Fruit fly (Drosophila melanogaster) whole organism, embryonic: ENCODE data around the gene CG32369.
A peak's percentile ranks its signal among the peaks of the same experiment; 100 is the strongest.

ENCODE experiments used
- ATbp ChIP-seq: fragments of 200-800 bp; sonication (Bioruptor generic); optimal IDR thresholded peaks from 2 replicates; lab custom pipeline; 2017; ENCODE audit warnings: missing biosample characterization, mild to moderate bottlenecking, missing genetic modification characterization, missing genetic modification reagents
- C15 ChIP-seq: fragments of 200-800 bp; sonication (Bioruptor generic); IDR thresholded peaks from 3 replicates; pipeline ENCODE4 v1.3.6; 2022; ENCODE audit warnings: missing biosample characterization, missing genetic modification characterization
- CG10274 ChIP-seq: fragments of 200-800 bp; sonication (Bioruptor generic); optimal IDR thresholded peaks from 3 replicates; lab custom pipeline; 2017; ENCODE audit warnings: missing biosample characterization, mild to moderate bottlenecking, missing genetic modification characterization
- CG10979 ChIP-seq: fragments of 200-800 bp; sonication (Bioruptor generic); optimal IDR thresholded peaks from 2 replicates; lab custom pipeline; 2018; ENCODE audit warnings: missing biosample characterization, mild to moderate bottlenecking, missing genetic modification characterization, moderate library complexity
- CG11093 ChIP-seq: fragments of 200-800 bp; sonication (Bioruptor generic); IDR thresholded peaks from 3 replicates; pipeline ENCODE4 v1.3.6; 2022; ENCODE audit warnings: missing biosample characterization, missing genetic modification characterization
- CG11456 ChIP-seq: fragments of 200-800 bp; sonication (Bioruptor generic); IDR thresholded peaks from 3 replicates; pipeline ENCODE4 v1.3.6; 2022; ENCODE audit warnings: missing biosample characterization, missing genetic modification characterization
- CG13424 ChIP-seq: fragments of 200-800 bp; sonication (Bioruptor generic); optimal IDR thresholded peaks from 2 replicates; lab custom pipeline; 2019; ENCODE audit warnings: missing biosample characterization, mild to moderate bottlenecking, missing genetic modification characterization, moderate library complexity
- CG14667 ChIP-seq: fragments of 200-800 bp; sonication (Bioruptor generic); IDR thresholded peaks from 2 replicates; pipeline ENCODE4 v1.3.6; 2022; ENCODE audit warnings: missing biosample characterization, missing genetic modification characterization
- CG15479 ChIP-seq: fragments of 200-800 bp; sonication (Bioruptor generic); optimal IDR thresholded peaks from 3 replicates; lab custom pipeline; 2019; ENCODE audit warnings: missing biosample characterization, mild to moderate bottlenecking, missing genetic modification characterization, moderate library complexity
- CG16813 ChIP-seq: fragments of 200-800 bp; sonication (Bioruptor generic); IDR thresholded peaks from 3 replicates; pipeline ENCODE4 v1.3.6; 2022; ENCODE audit warnings: missing biosample characterization, missing genetic modification characterization; ENCODE audit not compliant: partially characterized antibody
- CG17829 ChIP-seq: fragments of 200-800 bp; optimal IDR thresholded peaks from 2 replicates; lab custom pipeline; 2019; ENCODE audit warnings: missing biosample characterization, mild to moderate bottlenecking, missing genetic modification characterization, moderate library complexity
- CG2678 ChIP-seq: fragments of 200-800 bp; sonication (Bioruptor generic); optimal IDR thresholded peaks from 3 replicates; lab custom pipeline; 2019; ENCODE audit warnings: missing biosample characterization, mild to moderate bottlenecking, missing genetic modification characterization, moderate library complexity
- CG2875 ChIP-seq: fragments of 200-800 bp; sonication (Bioruptor generic); optimal IDR thresholded peaks from 2 replicates; lab custom pipeline; 2017; ENCODE audit warnings: missing biosample characterization, mild to moderate bottlenecking, missing genetic modification characterization, missing genetic modification reagents
- CG31388 ChIP-seq: fragments of 200-800 bp; sonication (Bioruptor generic); optimal IDR thresholded peaks from 2 replicates; lab custom pipeline; 2016; ENCODE audit warnings: missing biosample characterization, missing genetic modification characterization
- CG34224 ChIP-seq: fragments of 200-800 bp; sonication (Bioruptor generic); IDR thresholded peaks from 3 replicates; pipeline ENCODE4 v1.3.6; 2022; ENCODE audit warnings: missing biosample characterization, missing genetic modification characterization; ENCODE audit not compliant: partially characterized antibody
- CG34376 ChIP-seq: fragments of 200-800 bp; sonication (Bioruptor generic); optimal IDR thresholded peaks from 2 replicates; lab custom pipeline; 2018; ENCODE audit warnings: missing biosample characterization, mild to moderate bottlenecking, missing genetic modification characterization
- CG5180 ChIP-seq: fragments of 200-800 bp; sonication (Bioruptor generic); optimal IDR thresholded peaks from 3 replicates; lab custom pipeline; 2017; ENCODE audit warnings: missing biosample characterization, missing genetic modification characterization, mild to moderate bottlenecking, moderate library complexity, missing genetic modification reagents
- CG6272 ChIP-seq: fragments of 200-800 bp; sonication (Bioruptor generic); IDR thresholded peaks from 2 replicates; pipeline ENCODE4 v1.3.6; 2022; ENCODE audit warnings: missing biosample characterization, missing genetic modification characterization
- CG6854 ChIP-seq: fragments of 200-800 bp; sonication (Bioruptor generic); optimal IDR thresholded peaks from 3 replicates; lab custom pipeline; 2017; ENCODE audit warnings: missing biosample characterization, mild to moderate bottlenecking, missing genetic modification characterization
- CG7271 ChIP-seq: fragments of 200-800 bp; sonication (Bioruptor generic); optimal IDR thresholded peaks from 2 replicates; lab custom pipeline; 2018; ENCODE audit warnings: missing biosample characterization, mild to moderate bottlenecking, missing genetic modification characterization, moderate library complexity
- CG8290 ChIP-seq, 3 experiments: fragments of 200-800 bp; sonication (Bioruptor generic); optimal IDR thresholded peaks; 2 replicates each; lab custom pipeline; 2016 to 2019; ENCODE audit warnings: missing biosample characterization in 3 of 3, missing genetic modification characterization in 3 of 3, mild to moderate bottlenecking in 2 of 3, moderate library complexity in 1 of 3
- D ChIP-seq, 2 experiments: fragments of 200-800 bp in 1 of 2; fragments of >200 bp in 1 of 2; sonication (Bioruptor generic) in 1 of 2; optimal IDR thresholded peaks; 2 replicates in 1 of 2; 3 replicates in 1 of 2; lab custom pipeline; 2017; ENCODE audit warnings: mild to moderate bottlenecking in 1 of 2, missing biosample characterization in 1 of 2, missing genetic modification characterization in 1 of 2, missing genetic modification reagents in 1 of 2
- Dll ChIP-seq: fragments of 200-800 bp; sonication (Bioruptor generic); IDR thresholded peaks from 4 replicates; pipeline ENCODE4 v1.3.6; 2022; ENCODE audit warnings: missing biosample characterization, missing genetic modification characterization; ENCODE audit not compliant: partially characterized antibody
- Doc3 ChIP-seq: fragments of 200-800 bp; sonication (Bioruptor generic); IDR thresholded peaks from 3 replicates; pipeline ENCODE4 v1.3.6; 2022; ENCODE audit warnings: missing biosample characterization, missing genetic modification characterization; ENCODE audit not compliant: partially characterized antibody
- Hr39 ChIP-seq: fragments of >200 bp; optimal IDR thresholded peaks from 2 replicates; lab custom pipeline; 2017
- NC2β ChIP-seq: fragments of 200-800 bp; sonication (Bioruptor generic); optimal IDR thresholded peaks from 2 replicates; lab custom pipeline; 2016; ENCODE audit warnings: missing biosample characterization, missing genetic modification characterization
- Rx ChIP-seq: fragments of 200-800 bp; sonication (Bioruptor generic); IDR thresholded peaks from 2 replicates; pipeline ENCODE4 v1.3.6; 2022; ENCODE audit warnings: missing biosample characterization, missing genetic modification characterization
- Sin3A ChIP-seq: fragments of >200 bp; optimal IDR thresholded peaks from 2 replicates; lab custom pipeline; 2018
- Sry-β ChIP-seq: fragments of 200-800 bp; sonication (Bioruptor generic); optimal IDR thresholded peaks from 2 replicates; lab custom pipeline; 2018; ENCODE audit warnings: missing biosample characterization, mild to moderate bottlenecking, missing genetic modification characterization, moderate library complexity
- Stat92E ChIP-seq, 3 experiments: fragments of >200 bp in 2 of 3; fragments of 200-800 bp in 1 of 3; sonication (Bioruptor generic) in 1 of 3; optimal IDR thresholded peaks; 2 replicates each; lab custom pipeline; 2017 to 2019; ENCODE audit warnings: missing biosample characterization in 3 of 3, missing genetic modification characterization in 3 of 3, mild to moderate bottlenecking in 1 of 3, moderate library complexity in 1 of 3
- bcd ChIP-seq: fragments of 200-800 bp; sonication (Bioruptor generic); optimal IDR thresholded peaks from 2 replicates; lab custom pipeline; 2017; ENCODE audit warnings: missing biosample characterization, mild to moderate bottlenecking, missing genetic modification characterization
- cad ChIP-seq: fragments of >200 bp; optimal IDR thresholded peaks from 2 replicates; lab custom pipeline; 2017; ENCODE audit warnings: missing biosample characterization, missing genetic modification characterization
- dmrt11E ChIP-seq: fragments of 200-800 bp; sonication (Bioruptor generic); optimal IDR thresholded peaks from 3 replicates; lab custom pipeline; 2018; ENCODE audit warnings: missing biosample characterization, mild to moderate bottlenecking, missing genetic modification characterization, moderate library complexity
- fd96Cb ChIP-seq: fragments of 200-800 bp; sonication (Bioruptor generic); optimal IDR thresholded peaks from 2 replicates; lab custom pipeline; 2018; ENCODE audit warnings: missing biosample characterization, mild to moderate bottlenecking, missing genetic modification characterization, moderate library complexity
- gcm2 ChIP-seq: fragments of 200-800 bp; sonication (Bioruptor generic); optimal IDR thresholded peaks from 2 replicates; lab custom pipeline; 2016; ENCODE audit warnings: missing biosample characterization, missing genetic modification characterization
- grn ChIP-seq: fragments of 200-800 bp; sonication (Bioruptor generic); optimal IDR thresholded peaks from 3 replicates; lab custom pipeline; 2017; ENCODE audit warnings: missing biosample characterization, missing genetic modification characterization
- gro ChIP-seq: fragments of 200-800 bp; sonication (Bioruptor generic); optimal IDR thresholded peaks from 2 replicates; lab custom pipeline; 2016; ENCODE audit warnings: missing biosample characterization, missing genetic modification characterization
- jing ChIP-seq: fragments of 200-800 bp; sonication (Bioruptor generic); optimal IDR thresholded peaks from 2 replicates; lab custom pipeline; 2018; ENCODE audit warnings: missing biosample characterization, mild to moderate bottlenecking, missing genetic modification characterization
- klu ChIP-seq: fragments of 200-800 bp; sonication (Bioruptor generic); IDR thresholded peaks from 2 replicates; pipeline ENCODE4 v1.3.6; 2022; ENCODE audit warnings: missing biosample characterization, missing genetic modification characterization
- kni ChIP-seq: fragments of 200-800 bp; sonication (Bioruptor generic); optimal IDR thresholded peaks from 3 replicates; lab custom pipeline; 2017; ENCODE audit warnings: mild to moderate bottlenecking, missing biosample characterization, missing genetic modification reagents, missing genetic modification characterization
- luna ChIP-seq: fragments of 200-800 bp; sonication (Bioruptor generic); optimal IDR thresholded peaks from 2 replicates; lab custom pipeline; 2016; ENCODE audit warnings: missing biosample characterization, missing genetic modification characterization
- psq ChIP-seq: fragments of 200-800 bp; sonication (Bioruptor generic); optimal IDR thresholded peaks from 2 replicates; lab custom pipeline; 2017; ENCODE audit warnings: missing biosample characterization, missing genetic modification characterization
- pzg ChIP-seq: fragments of 200-800 bp; sonication (Bioruptor generic); optimal IDR thresholded peaks from 3 replicates; lab custom pipeline; 2018; ENCODE audit warnings: missing biosample characterization, mild to moderate bottlenecking, missing genetic modification characterization, moderate library complexity
- ranshi ChIP-seq: fragments of 200-800 bp; sonication (Bioruptor generic); IDR thresholded peaks from 2 replicates; pipeline ENCODE4 v1.3.6; 2022; ENCODE audit warnings: missing biosample characterization, missing genetic modification characterization
- rib ChIP-seq: fragments of 200-800 bp; sonication (Bioruptor generic); IDR thresholded peaks from 2 replicates; pipeline ENCODE4 v1.3.6; 2022; ENCODE audit warnings: missing biosample characterization, missing genetic modification characterization
- twi ChIP-seq: fragments of 200-800 bp; optimal IDR thresholded peaks from 2 replicates; lab custom pipeline; 2019; ENCODE audit warnings: missing biosample characterization, mild to moderate bottlenecking, missing genetic modification characterization, moderate library complexity
- wek ChIP-seq: fragments of 200-800 bp; sonication (Bioruptor generic); optimal IDR thresholded peaks from 3 replicates; lab custom pipeline; 2018; ENCODE audit warnings: missing biosample characterization, mild to moderate bottlenecking, missing genetic modification characterization, moderate library complexity
- zfh2 ChIP-seq: fragments of 200-800 bp; sonication (Bioruptor generic); optimal IDR thresholded peaks from 2 replicates; lab custom pipeline; 2016; ENCODE audit warnings: missing biosample characterization, missing genetic modification characterization

CG32369 gene

dm6 chr3L:7759835-7760780 is 49.5 kb downstream of the CG32369 start, which contains the start of gene Hn (continued):
- no peak for TF ChIP-seq dmrt11E (tag; lab: Kevin White, UChicago)
- TF ChIP-seq CG6854 = no peak
- TF ChIP-seq luna (GFP tag; lab: Kevin White, UChicago) = peak; percentile 12
- no peak for TF ChIP-seq Dll (GFP tag; lab: Robert Waterston, UW)
- TF ChIP-seq CG5180 = no peak
- TF ChIP-seq CG2875 (GFP tag; lab: Kevin White, UChicago) = no peak
- no peak for TF ChIP-seq jing
- TF ChIP-seq rib (GFP tag; lab: Robert Waterston, UW) = no peak
- TF ChIP-seq zfh2 (GFP tag; lab: Kevin White, UChicago) = peak; percentile 4
- no peak for TF ChIP-seq CG15479 (GFP tag; lab: Kevin White, UChicago)
- no peak for TF ChIP-seq kni
- no peak for TF ChIP-seq Stat92E (GFP tag; optimal IDR thresholded peaks at IDR 0.05; lab: Kevin White, UChicago)
- peak; percentile 23 for TF ChIP-seq bcd (GFP tag; lab: Kevin White, UChicago)
- TF ChIP-seq C15 (GFP tag; lab: Robert Waterston, UW) = no peak
- no peak for TF ChIP-seq twi (tag; lab: Kevin White, UChicago)
- no peak for TF ChIP-seq CG10979 (tag; lab: Kevin White, UChicago)
- no peak for TF ChIP-seq Sry-β (GFP tag; lab: Kevin White, UChicago)
- no peak for TF ChIP-seq pzg
- no peak for TF ChIP-seq CG31388
- TF ChIP-seq CG2678 = no peak
- no peak for TF ChIP-seq Doc3 (GFP tag; lab: Robert Waterston, UW)
- no peak for TF ChIP-seq CG11456 (GFP tag; lab: Robert Waterston, UW)
- 0 out of 2 replicates have a peak, but pooled peaks have one; percentile 21 for TF ChIP-seq klu (GFP tag; lab: Robert Waterston, UW)
- no peak for TF ChIP-seq CG10274 (GFP tag; lab: Kevin White, UChicago)
- no peak for TF ChIP-seq NC2β (GFP tag; lab: Kevin White, UChicago)
- no peak for TF ChIP-seq CG14667 (GFP tag; lab: Robert Waterston, UW)
- TF ChIP-seq gro = no peak
- no peak for TF ChIP-seq Rx (GFP tag; lab: Robert Waterston, UW)
- TF ChIP-seq CG13424 (tag; lab: Kevin White, UChicago) = no peak
- TF ChIP-seq Sin3A (lab: Kevin White, UChicago) = no peak
- peak; percentile 86 for TF ChIP-seq CG34376
- TF ChIP-seq CG8290 (GFP tag; optimal IDR thresholded peaks at IDR 0.05; lab: Kevin White, UChicago) = no peak
- TF ChIP-seq CG8290 (tag; optimal IDR thresholded peaks at IDR 0.05; lab: Kevin White, UChicago) = no peak
- no peak for TF ChIP-seq fd96Cb (tag; lab: Kevin White, UChicago)
- TF ChIP-seq cad (GFP tag; lab: Kevin White, UChicago) = no peak
- TF ChIP-seq CG7271 (tag; lab: Kevin White, UChicago) = no peak
- TF ChIP-seq ATbp (GFP tag; lab: Kevin White, UChicago) = no peak
- no peak for TF ChIP-seq psq (GFP tag; lab: Kevin White, UChicago)
- no peak for TF ChIP-seq D (optimal IDR thresholded peaks at IDR 0.05; lab: Kevin White, UChicago)
- no peak for TF ChIP-seq D (GFP tag; optimal IDR thresholded peaks at IDR 0.05; lab: Kevin White, UChicago)
- TF ChIP-seq CG34224 (GFP tag; lab: Robert Waterston, UW) = peak; percentile 20; the same call in 1 of the 3 replicates
- no peak for TF ChIP-seq wek
- TF ChIP-seq CG6272 = no peak
- no peak for TF ChIP-seq Hr39
- no peak for TF ChIP-seq CG11093
- TF ChIP-seq ranshi (GFP tag; lab: Robert Waterston, UW) = no peak
- no peak for TF ChIP-seq gcm2 (GFP tag; lab: Kevin White, UChicago)
- TF ChIP-seq CG16813 = no peak
- TF ChIP-seq grn (GFP tag; lab: Kevin White, UChicago) = no peak
- no peak for TF ChIP-seq CG17829 (tag; lab: Kevin White, UChicago)
